Worm (Caenorhabditis elegans) whole organism, late embryonic: Measurements from ENCODE around the gene F01F1.15.

Source experiments
- C08G9.2 ChIP-seq: sonication (generic microtip); optimal IDR thresholded peaks from 2 replicates; lab custom pipeline; 2016; ENCODE audit warnings: mild to moderate bottlenecking, missing genetic modification characterization, moderate library complexity, missing compliant biosample characterization
- K02D7.2 ChIP-seq: sonication (generic microtip); optimal IDR thresholded peaks from 2 replicates; lab custom pipeline; 2017; ENCODE audit warnings: mild to moderate bottlenecking, missing genetic modification characterization, missing compliant biosample characterization
- K09A11.1 ChIP-seq: sonication (generic microtip); optimal IDR thresholded peaks from 2 replicates; lab custom pipeline; 2017; ENCODE audit warnings: antibody characterized with exemption, mild to moderate bottlenecking, missing genetic modification characterization, missing compliant biosample characterization; ENCODE audit not compliant: insufficient read depth
- Y22D7AL.16 ChIP-seq: sonication (generic microtip); optimal IDR thresholded peaks from 2 replicates; lab custom pipeline; 2016; ENCODE audit warnings: missing genetic modification characterization, missing compliant biosample characterization
- ahr-1 ChIP-seq: sonication (generic microtip); optimal IDR thresholded peaks from 2 replicates; lab custom pipeline; 2016; ENCODE audit warnings: missing genetic modification characterization, missing compliant biosample characterization
- ama-1 ChIP-seq: fragments of 150-350 bp; optimal IDR thresholded peaks from 2 replicates; lab custom pipeline; 2014
- ceh-19 ChIP-seq: fragments of 200-800 bp; sonication (Bioruptor generic); optimal IDR thresholded peaks from 2 replicates; lab custom pipeline; 2018; ENCODE audit warnings: mild to moderate bottlenecking, missing genetic modification characterization, missing compliant biosample characterization
- ceh-2 ChIP-seq: sonication (generic microtip); optimal IDR thresholded peaks from 2 replicates; lab custom pipeline; 2016; ENCODE audit warnings: missing genotype, missing genetic modification characterization, missing compliant biosample characterization
- ceh-24 ChIP-seq: sonication (generic microtip); optimal IDR thresholded peaks from 2 replicates; lab custom pipeline; 2016; ENCODE audit warnings: mild to moderate bottlenecking, missing genetic modification characterization, missing compliant biosample characterization
- ceh-30 ChIP-seq: fragments of 150-350 bp; optimal IDR thresholded peaks from 2 replicates; lab custom pipeline; 2014; ENCODE audit warnings: missing biosample characterization, missing genetic modification characterization
- ceh-45 ChIP-seq: fragments of 200-800 bp; sonication (Bioruptor generic); IDR thresholded peaks from 2 replicates; pipeline ENCODE4 v1.3.6; 2022; ENCODE audit warnings: missing genetic modification reagents, missing genetic modification characterization, missing compliant biosample characterization
- ceh-48 ChIP-seq: sonication (generic microtip); optimal IDR thresholded peaks from 2 replicates; lab custom pipeline; 2016; ENCODE audit warnings: missing genetic modification characterization, inconsistent platforms, missing compliant biosample characterization
- dmd-4 ChIP-seq: sonication (generic microtip); optimal IDR thresholded peaks from 2 replicates; lab custom pipeline; 2016; ENCODE audit warnings: borderline replicate concordance, missing genetic modification characterization, missing compliant biosample characterization
- dve-1 ChIP-seq: sonication (generic microtip); optimal IDR thresholded peaks from 2 replicates; lab custom pipeline; 2017; ENCODE audit warnings: antibody characterized with exemption, mild to moderate bottlenecking, missing genetic modification characterization, missing compliant biosample characterization
- elt-2 ChIP-seq: sonication (generic microtip); optimal IDR thresholded peaks from 2 replicates; lab custom pipeline; 2016; ENCODE audit warnings: missing genetic modification reagents, missing genetic modification characterization, missing compliant biosample characterization
- eyg-1 ChIP-seq: sonication (generic microtip); optimal IDR thresholded peaks from 2 replicates; lab custom pipeline; 2016; ENCODE audit warnings: missing genotype, missing genetic modification characterization, missing compliant biosample characterization
- fkh-10 ChIP-seq: fragments of 150-350 bp; optimal IDR thresholded peaks from 2 replicates; lab custom pipeline; 2014; ENCODE audit warnings: missing biosample characterization, missing genetic modification reagents, missing genetic modification characterization
- gmeb-2 ChIP-seq: sonication (generic microtip); optimal IDR thresholded peaks from 2 replicates; lab custom pipeline; 2016; ENCODE audit warnings: missing genetic modification characterization, inconsistent platforms, missing compliant biosample characterization
- hlh-15 ChIP-seq: sonication (generic microtip); optimal IDR thresholded peaks from 2 replicates; lab custom pipeline; 2016; ENCODE audit warnings: missing genetic modification characterization, missing compliant biosample characterization
- hlh-30 ChIP-seq: sonication (generic microtip); optimal IDR thresholded peaks from 2 replicates; lab custom pipeline; 2017; ENCODE audit warnings: antibody characterized with exemption, missing genetic modification characterization, missing compliant biosample characterization; ENCODE audit not compliant: insufficient read depth
- lin-11 ChIP-seq: fragments of 200-800 bp; sonication (Bioruptor generic); optimal IDR thresholded peaks from 2 replicates; lab custom pipeline; 2018; ENCODE audit warnings: mild to moderate bottlenecking, missing genetic modification characterization, missing compliant biosample characterization
- nfya-1 ChIP-seq: sonication (generic microtip); optimal IDR thresholded peaks from 2 replicates; lab custom pipeline; 2017; ENCODE audit warnings: missing genetic modification characterization, mild to moderate bottlenecking, missing compliant biosample characterization, antibody characterized with exemption, moderate library complexity
- nhr-232 ChIP-seq: sonication (generic microtip); optimal IDR thresholded peaks from 2 replicates; lab custom pipeline; 2016; ENCODE audit warnings: missing genetic modification characterization, missing compliant biosample characterization
- odd-2 ChIP-seq: sonication (generic microtip); optimal IDR thresholded peaks from 2 replicates; lab custom pipeline; 2017; ENCODE audit warnings: antibody characterized with exemption, mild to moderate bottlenecking, missing genetic modification characterization, missing compliant biosample characterization
- pros-1 ChIP-seq: fragments of 150-350 bp; optimal IDR thresholded peaks from 2 replicates; lab custom pipeline; 2014; ENCODE audit warnings: missing biosample characterization, missing genetic modification reagents, missing genetic modification characterization
- sdc-2 ChIP-seq: sonication (generic microtip); optimal IDR thresholded peaks from 2 replicates; lab custom pipeline; 2016; ENCODE audit warnings: missing genotype, missing genetic modification characterization, missing compliant biosample characterization
- tbx-2 ChIP-seq: sonication (generic microtip); optimal IDR thresholded peaks from 2 replicates; lab custom pipeline; 2016; ENCODE audit warnings: missing genetic modification characterization, missing compliant biosample characterization
- unc-3 ChIP-seq, 2 experiments: fragments of 200-800 bp in 1 of 2; sonication (Bioruptor generic) in 1 of 2; sonication (generic microtip) in 1 of 2; conservative IDR thresholded peaks in 1 of 2; optimal IDR thresholded peaks in 1 of 2; 2 replicates each; pipeline versions ENCODE4 v1.3.6 to Lab custom; 2016 to 2022; ENCODE audit warnings: missing compliant biosample characterization in 2 of 2, missing genetic modification characterization in 2 of 2, missing genetic modification reagents in 1 of 2
- unc-42 ChIP-seq: sonication (generic microtip); optimal IDR thresholded peaks from 2 replicates; lab custom pipeline; 2016; ENCODE audit warnings: missing genotype, missing genetic modification characterization, missing compliant biosample characterization
- unc-55 ChIP-seq: sonication (generic microtip); optimal IDR thresholded peaks from 2 replicates; lab custom pipeline; 2017; ENCODE audit warnings: missing biosample characterization, missing genetic modification reagents, missing genetic modification characterization
- zip-5 ChIP-seq: sonication (generic microtip); optimal IDR thresholded peaks from 2 replicates; lab custom pipeline; 2016; ENCODE audit warnings: missing genetic modification characterization, missing compliant biosample characterization
- ztf-16 ChIP-seq: sonication (generic microtip); optimal IDR thresholded peaks from 2 replicates; lab custom pipeline; 2017; ENCODE audit warnings: missing genetic modification characterization, missing compliant biosample characterization

The F01F1.15 gene

DNA sequence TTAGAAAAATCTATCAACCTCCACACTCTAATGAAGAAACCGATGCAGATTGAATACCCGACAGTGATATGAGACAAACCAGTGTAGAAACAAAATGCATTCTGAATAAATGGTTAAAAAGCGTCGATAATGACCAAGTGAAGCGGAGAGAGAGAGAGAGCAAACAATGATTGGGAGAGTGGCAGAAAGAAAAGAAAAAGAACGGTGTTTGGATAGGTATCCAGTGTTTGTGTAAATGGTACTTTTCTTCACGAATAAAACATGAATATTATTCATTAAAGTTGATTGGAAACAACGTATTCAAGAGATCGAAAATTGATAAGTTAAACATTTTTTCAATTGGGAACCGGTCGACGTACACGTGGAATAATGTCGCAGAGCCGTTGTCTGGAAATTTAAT lies at the start of gene F01F1.15:
F01F1.15 (minus strand) TSS at position 101 of the 400 bp plus-strand sequence.
- TF ChIP-seq eyg-1 (tag; lab: Kevin White, UChicago) = no peak

DNA sequence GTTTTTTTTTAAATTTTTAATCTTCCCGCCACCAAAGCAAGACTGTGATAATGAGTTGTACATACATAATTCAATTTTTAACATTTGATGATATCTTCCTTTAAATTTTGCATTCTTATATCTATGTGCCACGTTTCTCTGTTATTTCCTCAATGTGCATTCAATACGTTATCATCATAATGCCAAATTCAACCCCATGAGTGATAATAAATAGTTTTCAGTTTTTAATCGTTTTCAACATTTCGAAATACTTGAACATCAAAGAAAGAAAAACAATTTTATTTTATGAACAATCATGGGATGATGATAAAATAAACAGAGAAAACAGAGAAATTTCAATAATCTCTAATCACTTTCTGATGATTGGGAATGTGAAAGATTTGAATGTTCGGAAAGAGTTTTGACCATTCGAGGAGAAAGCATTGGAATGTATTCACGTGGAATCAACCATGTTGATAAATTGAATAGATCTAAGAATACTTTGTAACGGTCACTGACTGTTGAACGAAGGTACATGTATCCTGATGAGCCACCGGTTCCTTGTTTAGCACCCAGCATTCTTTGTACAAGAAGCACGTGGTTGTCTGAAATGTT lies 48.1 kb upstream of the F01F1.15 start:
- peak; percentile 23 for TF ChIP-seq elt-2 (tag; lab: Kevin White, UChicago)
- TF ChIP-seq hlh-30 = no peak

DNA sequence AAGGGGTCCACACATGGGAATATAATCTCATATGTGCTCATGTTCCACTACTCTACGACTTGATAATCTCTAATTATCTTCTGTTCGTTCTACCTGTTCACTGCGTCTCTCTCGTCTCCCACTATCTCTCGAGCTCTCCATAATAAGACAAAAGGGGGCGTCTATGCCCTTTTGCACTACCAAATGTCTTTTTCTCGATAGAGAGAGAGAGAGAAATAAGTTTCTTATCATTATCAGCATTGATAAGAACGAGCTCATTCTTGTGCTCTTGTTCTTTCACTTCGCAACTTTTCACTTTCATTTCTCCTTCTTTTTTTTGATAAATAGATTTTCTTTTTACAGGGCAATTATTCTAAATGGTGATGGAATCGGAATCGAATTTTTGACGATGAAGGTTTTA lies 46.6 kb upstream of the F01F1.15 start:
- no peak for TF ChIP-seq eyg-1 (tag; lab: Kevin White, UChicago)
- TF ChIP-seq elt-2 (tag; lab: Kevin White, UChicago) = peak; percentile 94

DNA sequence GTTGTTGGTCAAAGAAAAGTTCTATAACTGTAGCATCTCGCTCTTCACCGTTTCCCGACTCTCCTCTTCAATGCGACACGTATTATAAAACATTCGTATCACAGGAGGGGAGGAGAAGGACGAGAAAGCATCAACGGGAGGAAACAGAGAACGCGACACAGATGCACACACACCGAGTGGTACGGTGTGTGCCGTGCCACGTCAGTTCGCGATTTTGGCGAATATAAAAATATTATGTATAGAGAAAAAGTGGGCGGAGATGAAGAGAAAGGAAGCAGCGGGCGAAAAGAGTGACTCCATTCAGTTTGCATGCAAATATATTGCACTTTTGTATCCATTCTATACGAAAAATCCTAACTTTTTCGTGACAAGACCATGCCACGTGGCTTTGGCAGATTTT lies 45.4 kb upstream of the F01F1.15 start:
- TF ChIP-seq nfya-1 (tag; lab: Kevin White, UChicago) = peak; percentile 55
- TF ChIP-seq elt-2 (tag; lab: Kevin White, UChicago) = peak; percentile 5
- TF ChIP-seq ceh-19 (GFP tag; lab: Kevin White, UChicago) = no peak

DNA sequence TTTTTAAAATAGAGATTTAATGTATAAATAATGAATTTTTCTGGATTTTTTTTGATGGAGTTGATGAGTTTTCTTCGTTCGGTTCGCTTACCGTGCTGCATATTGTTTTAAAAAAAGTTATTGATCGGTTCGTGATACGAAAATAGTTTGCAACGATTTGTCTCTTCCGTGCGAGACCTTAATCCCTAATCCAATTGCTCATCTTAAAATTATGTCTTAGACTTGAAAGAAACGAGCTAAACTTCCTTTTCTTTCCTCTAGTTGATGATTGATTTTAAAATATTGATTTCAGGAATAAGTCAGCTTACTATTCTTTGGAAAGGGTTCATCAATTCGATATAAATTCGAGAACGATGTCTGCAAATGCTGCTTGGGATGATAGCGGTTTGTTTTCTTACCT lies 39.1 kb upstream of the F01F1.15 start, which contains the start of gene C28H8.3:
C28H8.3 (plus strand) TSS at position 293 of the 400 bp plus-strand sequence.
- TF ChIP-seq ceh-45 (GFP tag; lab: Robert Waterston, UW) (no peak), ahr-1 (tag; lab: Kevin White, UChicago) (no peak), odd-2 (tag; lab: Kevin White, UChicago) (no peak), zip-5 (tag; lab: Kevin White, UChicago) (no peak)

DNA sequence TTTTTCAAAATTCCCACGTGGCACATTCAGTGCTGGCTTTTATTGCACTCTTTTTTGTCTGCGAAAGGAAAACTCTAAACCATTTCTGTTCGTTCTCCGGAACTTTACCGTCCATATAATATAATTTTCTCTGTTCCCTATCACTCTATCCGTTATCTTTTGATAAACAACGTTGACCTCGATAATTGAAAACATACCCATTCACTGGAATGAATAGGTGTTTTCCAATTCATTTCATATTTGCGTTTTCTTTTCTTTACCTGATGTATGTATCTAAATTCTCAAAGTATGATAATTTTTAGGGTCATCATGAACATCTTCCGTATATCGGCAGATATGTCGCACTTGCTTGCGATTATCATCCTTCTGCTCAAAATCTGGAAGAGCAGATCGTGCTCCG lies 37.4 kb upstream of the F01F1.15 start, which contains the start of gene erd-2.2:
erd-2.2 (plus strand) TSS at position 301 of the 400 bp plus-strand sequence.
- TF ChIP-seq ama-1 (lab: Kevin White, UChicago) (no peak), unc-3 (GFP tag; conservative IDR thresholded peaks at IDR 0.05; lab: Robert Waterston, UW) (no peak), unc-3 (tag; optimal IDR thresholded peaks at IDR 0.05; lab: Kevin White, UChicago) (no peak), ahr-1 (tag; lab: Kevin White, UChicago) (no peak), K02D7.2 (tag; lab: Kevin White, UChicago) (no peak), ceh-24 (no peak), Y22D7AL.16 (tag; lab: Kevin White, UChicago) (no peak)

DNA sequence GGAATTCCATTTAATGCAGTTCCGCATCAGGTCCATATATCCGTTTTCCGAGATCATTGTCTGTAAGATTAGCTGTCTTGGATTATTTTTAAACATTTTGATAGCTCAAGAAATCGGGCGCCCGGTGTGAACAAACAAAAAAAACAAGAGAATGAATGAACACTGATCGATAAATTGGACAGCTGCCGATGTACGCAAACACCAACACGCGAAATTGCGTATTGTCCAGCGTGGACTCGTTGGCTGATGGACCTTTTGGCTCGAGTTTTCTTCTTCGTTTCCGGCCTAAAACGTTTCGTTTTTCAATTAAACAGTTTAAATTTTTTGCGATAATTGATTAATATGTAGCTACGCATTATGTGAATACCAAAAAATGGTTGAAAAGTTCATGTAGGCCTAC lies 36.7 kb upstream of the F01F1.15 start, which contains the start of gene dpff-1:
dpff-1 (minus strand) TSS at position 288 of the 400 bp plus-strand sequence.
- TF ChIP-seq ceh-48 (peak; percentile 85), K09A11.1 (tag; lab: Kevin White, UChicago) (no peak)

DNA sequence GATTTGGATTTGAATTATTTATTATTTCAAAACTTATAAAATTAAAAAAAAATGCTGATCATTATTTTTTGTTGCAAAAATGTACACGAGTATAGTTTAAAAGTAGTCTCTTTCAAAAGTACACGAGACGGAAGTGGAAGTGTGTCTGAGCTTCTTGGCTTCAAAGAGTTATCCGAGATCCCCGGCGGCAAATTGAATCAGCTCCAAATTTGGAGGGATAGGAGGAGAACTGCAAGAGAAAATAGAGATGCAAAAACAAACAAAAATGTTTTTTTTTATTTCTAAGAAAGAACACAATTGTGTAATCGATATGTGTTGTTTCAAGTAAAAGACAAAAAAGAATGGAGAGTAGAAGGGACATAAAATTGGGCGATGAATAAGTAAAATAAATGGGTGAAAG lies 33.2 kb upstream of the F01F1.15 start:
- peak; percentile 80 for TF ChIP-seq unc-42 (tag; lab: Kevin White, UChicago)
- TF ChIP-seq ceh-45 (GFP tag; lab: Robert Waterston, UW) = no peak
- no peak for TF ChIP-seq ceh-30 (tag; lab: Kevin White, UChicago)
- no peak for TF ChIP-seq gmeb-2 (tag; lab: Kevin White, UChicago)
- no peak for TF ChIP-seq fkh-10 (GFP tag; lab: Kevin White, UChicago)

DNA sequence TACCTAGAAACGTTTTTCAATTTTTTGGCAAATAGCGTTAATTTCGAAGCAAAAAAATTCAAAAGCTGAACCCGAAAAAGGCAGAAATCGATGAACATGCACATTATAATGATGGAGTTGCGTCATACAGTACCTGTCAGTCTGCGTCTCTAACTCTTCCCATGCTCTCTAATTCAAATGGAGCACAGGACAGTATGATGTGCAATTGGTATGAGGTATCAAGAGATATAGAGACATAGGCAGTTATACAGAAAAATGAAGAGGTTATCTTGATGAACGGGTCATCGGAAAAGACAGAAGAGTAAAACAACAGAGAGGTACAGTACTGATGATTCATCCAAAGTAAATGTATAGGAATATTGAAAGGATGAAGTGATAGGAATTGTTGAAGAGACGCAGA lies 31.4 kb upstream of the F01F1.15 start:
- TF ChIP-seq gmeb-2 (tag; lab: Kevin White, UChicago) (no peak), pros-1 (tag; lab: Kevin White, UChicago) (no peak), lin-11 (tag; lab: Kevin White, UChicago) (no peak), unc-55 (GFP tag; lab: Kevin White, UChicago) (peak; percentile 8), tbx-2 (tag; lab: Kevin White, UChicago) (no peak), dve-1 (tag; lab: Kevin White, UChicago) (no peak), hlh-30 (peak; percentile 39), ahr-1 (tag; lab: Kevin White, UChicago) (no peak), dmd-4 (tag; lab: Kevin White, UChicago) (no peak), ceh-2 (no peak), ztf-16 (tag; lab: Kevin White, UChicago) (no peak), sdc-2 (tag; lab: Kevin White, UChicago) (no peak), C08G9.2 (tag; lab: Kevin White, UChicago) (no peak), hlh-15 (tag; lab: Kevin White, UChicago) (no peak), nhr-232 (tag; lab: Kevin White, UChicago) (no peak), fkh-10 (GFP tag; lab: Kevin White, UChicago) (no peak)
- TF ChIP-seq, all 69 proteins: peak for 2
